Worm (Caenorhabditis elegans) whole organism, L4/young adult: ENCODE data around the gene C35D10.6.

Source experiments
- W03F9.2 ChIP-seq: fragments of 150-350 bp; optimal IDR thresholded peaks from 2 replicates; lab custom pipeline; 2014; ENCODE audit warnings: missing biosample characterization, missing genetic modification characterization
- dao-5 ChIP-seq: sonication (generic microtip); optimal IDR thresholded peaks from 2 replicates; lab custom pipeline; 2016; ENCODE audit warnings: missing genotype, missing genetic modification characterization, moderate library complexity, missing compliant biosample characterization
- him-1 ChIP-seq: sonication (generic microtip); optimal IDR thresholded peaks from 2 replicates; lab custom pipeline; 2016; ENCODE audit warnings: missing genotype, missing genetic modification reagents, missing genetic modification characterization, missing compliant biosample characterization

Gene C35D10.6

DNA sequence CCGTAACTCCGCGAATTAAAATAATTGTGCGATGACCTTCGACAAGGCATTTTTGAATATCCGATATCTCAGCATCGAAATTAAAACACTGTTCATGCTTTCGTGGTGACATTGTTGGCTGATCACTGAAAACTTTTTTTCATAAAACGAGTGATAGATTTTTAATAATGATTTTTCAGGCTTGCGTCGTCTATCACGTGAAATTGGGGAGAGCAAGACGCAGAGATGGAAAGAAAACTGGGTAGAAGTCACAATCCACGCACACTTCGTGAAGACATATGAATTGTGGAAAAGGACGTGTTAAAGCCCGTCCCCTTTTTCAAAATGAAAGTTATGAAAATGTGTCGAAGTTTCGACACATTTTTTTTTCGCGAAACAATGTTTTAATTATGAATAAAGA is 9.4 kb upstream of the C35D10.6 start, which contains the start of gene nonu-1:
nonu-1 (minus strand) TSS at position 169 of the 400 bp plus-strand sequence.
- TF ChIP-seq dao-5 (tag; lab: Kevin White, UChicago) = no peak
- TF ChIP-seq W03F9.2 (tag; lab: Kevin White, UChicago) = no peak

DNA sequence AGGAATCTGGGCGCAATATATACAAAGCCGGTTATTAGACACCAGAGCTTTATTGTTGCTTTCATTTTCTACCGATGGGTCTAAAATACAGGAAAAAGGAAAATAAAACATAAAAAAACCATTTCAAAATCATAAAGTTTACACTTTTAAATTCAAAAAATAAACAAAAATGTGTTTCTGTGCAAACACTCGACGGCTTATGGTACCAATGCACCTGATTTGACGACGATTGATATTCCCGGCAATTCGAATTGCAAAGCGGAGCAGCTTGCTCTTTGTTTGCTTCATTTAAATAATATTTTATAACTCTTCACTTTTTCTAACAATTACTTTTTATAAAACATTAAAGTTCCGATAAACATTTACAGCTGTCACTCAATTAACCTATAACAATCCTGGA is 9.0 kb upstream of the C35D10.6 start, which contains the start of gene F26A1.1:
F26A1.1 (plus strand) TSS at position 369 of the 400 bp plus-strand sequence.
- TF ChIP-seq dao-5 (tag; lab: Kevin White, UChicago) = no peak
- no peak for TF ChIP-seq him-1
- TF ChIP-seq W03F9.2 (tag; lab: Kevin White, UChicago) = peak; percentile 73

DNA sequence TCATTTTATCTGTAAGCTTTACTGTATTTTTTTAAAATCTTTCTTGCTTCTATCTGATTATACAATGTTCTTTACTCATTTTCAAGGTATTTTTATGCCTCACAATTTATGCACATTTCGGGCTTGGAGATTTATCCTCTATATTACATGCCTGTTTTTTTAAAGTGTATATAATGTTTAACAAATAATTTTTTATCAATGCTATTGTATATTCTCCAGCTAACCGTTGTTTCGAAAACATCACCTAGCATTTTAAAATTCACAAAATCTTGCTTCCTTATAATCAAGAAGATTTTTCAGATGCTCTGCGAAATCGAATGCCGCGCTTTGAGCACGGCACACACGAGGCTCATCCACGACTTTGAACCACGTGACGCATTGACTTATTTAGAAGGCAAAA is 7.1 kb upstream of the C35D10.6 start, which contains the start of gene ced-4:
ced-4 (plus strand) TSS at position 301 of the 400 bp plus-strand sequence.
- TF ChIP-seq him-1 (no peak), W03F9.2 (tag; lab: Kevin White, UChicago) (no peak), dao-5 (tag; lab: Kevin White, UChicago) (no peak)

DNA sequence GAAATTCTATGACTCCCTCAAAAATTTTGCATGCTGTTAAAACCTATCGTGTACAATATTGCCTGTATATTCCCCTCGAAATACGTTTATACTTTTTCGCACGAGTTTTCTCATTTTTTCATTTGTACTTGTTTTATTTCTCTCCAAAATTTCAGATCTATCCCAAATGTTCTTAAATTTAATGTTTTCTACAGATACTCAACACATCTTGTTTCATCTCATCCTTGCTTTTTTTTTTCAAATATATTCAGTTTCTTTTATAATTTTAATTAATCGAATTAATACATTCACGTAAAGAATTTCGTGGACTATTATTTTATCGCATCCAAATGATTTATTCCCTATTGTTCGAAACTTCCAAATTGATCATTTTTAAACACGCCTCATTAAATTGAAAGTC is 4.2 kb upstream of the C35D10.6 start, which contains the start of gene C35D10.8:
C35D10.8 (plus strand) TSS at position 301 of the 400 bp plus-strand sequence.
- TF ChIP-seq W03F9.2 (tag; lab: Kevin White, UChicago) (no peak), dao-5 (tag; lab: Kevin White, UChicago) (no peak), him-1 (no peak)

DNA sequence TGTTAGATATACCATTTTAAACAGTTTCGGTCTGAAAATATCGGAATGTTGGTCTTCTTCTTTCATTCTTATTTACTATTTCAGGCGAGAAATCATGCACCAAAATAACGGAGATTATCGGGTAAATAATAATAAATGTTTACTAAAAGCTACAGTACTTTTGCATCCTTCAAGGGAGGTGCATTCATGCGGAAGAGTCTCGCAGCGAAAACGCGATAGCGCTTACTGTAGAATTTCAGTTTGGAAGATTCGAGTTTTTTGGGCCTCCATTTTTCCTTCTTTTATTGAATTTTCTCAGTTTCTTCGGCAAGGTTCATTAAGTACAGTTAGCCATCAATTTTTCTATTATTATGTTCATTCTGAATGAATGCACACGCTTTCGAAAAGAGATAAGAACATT is 3.0 kb upstream of the C35D10.6 start, which contains the start of gene C35D10.7:
C35D10.7 (plus strand) TSS at position 85 of the 400 bp plus-strand sequence.
- TF ChIP-seq him-1 (no peak), dao-5 (tag; lab: Kevin White, UChicago) (no peak), W03F9.2 (tag; lab: Kevin White, UChicago) (no peak)

DNA sequence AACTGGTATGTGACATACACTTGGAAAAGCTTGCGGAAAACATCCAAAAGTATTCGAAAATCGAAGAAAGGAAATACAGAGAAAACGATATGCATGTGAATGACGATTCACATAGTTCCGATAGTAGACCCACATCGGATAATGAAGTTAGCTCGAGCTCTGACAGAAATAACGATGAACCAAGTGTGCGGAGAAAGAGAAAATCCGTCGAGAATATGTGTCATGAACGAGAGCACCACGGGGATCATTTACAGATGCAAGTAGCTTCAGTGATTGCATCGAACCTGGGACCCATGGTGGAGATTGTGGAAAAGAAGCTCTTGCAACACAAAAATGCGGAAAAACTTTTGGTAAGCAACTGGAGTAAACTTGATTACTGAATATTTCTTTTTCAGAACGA is 2.1 kb upstream of the C35D10.6 start:
- TF ChIP-seq W03F9.2 (tag; lab: Kevin White, UChicago) (no peak), dao-5 (tag; lab: Kevin White, UChicago) (no peak), him-1 (no peak)

DNA sequence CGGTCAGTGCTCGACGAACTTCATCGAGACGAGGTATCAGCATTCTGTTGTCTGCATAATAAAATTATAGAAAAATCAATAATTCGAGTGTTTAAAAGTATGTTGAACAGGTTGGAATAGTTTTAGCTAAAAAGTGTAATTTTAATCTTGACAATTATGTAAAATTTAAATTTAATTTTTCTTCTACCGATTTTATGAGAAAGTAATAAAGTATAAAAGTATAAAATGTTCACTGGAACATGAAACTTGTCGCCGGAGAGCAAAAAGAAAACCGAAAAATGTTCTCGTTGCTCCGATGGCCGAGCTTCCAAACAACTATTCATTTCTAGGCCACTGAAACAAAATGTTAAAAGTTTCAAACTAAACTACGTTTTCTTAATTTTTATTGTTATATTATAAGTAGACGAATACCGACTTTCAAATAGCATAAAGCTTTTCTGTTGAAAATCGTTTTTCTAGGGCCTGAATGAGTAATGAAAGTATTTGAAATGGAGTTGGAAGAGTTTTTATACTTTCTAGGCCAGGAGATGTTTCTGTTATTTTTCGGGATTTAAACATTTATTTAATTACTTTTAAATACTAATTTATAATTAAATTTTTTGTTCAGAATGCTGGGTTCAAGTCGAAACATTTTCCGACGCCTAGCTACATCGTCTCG is 2.7 kb downstream of the C35D10.6 start, which contains the start of the genes C35D10.10 and C35D10.5:
C35D10.10 (minus strand) TSS at position 51 of the 658 bp plus-strand sequence.
C35D10.5 (plus strand) TSS at position 608 of the 658 bp plus-strand sequence.
- no peak for TF ChIP-seq W03F9.2 (tag; lab: Kevin White, UChicago)
- TF ChIP-seq him-1 = no peak
- no peak for TF ChIP-seq dao-5 (tag; lab: Kevin White, UChicago)

DNA sequence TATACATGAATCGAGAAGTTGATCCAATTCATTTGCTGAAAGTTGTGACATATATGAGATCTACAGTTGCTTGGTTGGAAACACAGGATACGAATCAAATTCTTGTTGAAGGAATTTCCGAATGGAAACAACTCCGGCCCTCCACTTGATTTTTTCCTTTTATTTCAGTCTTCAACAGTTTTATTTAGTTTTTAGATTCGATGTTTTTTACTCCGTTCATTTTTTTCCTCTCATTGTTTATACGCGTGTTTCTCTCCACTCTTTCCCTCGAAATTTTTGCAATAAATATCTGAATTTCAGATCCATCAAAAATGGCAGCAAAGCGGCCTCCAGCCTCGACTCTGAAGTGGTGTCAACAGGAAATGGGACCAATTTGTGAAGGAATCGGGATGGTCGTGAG is 4.0 kb downstream of the C35D10.6 start, which contains the start of gene coq-8:
coq-8 (plus strand) TSS at position 301 of the 400 bp plus-strand sequence.
- TF ChIP-seq him-1 (no peak), dao-5 (tag; lab: Kevin White, UChicago) (no peak), W03F9.2 (tag; lab: Kevin White, UChicago) (no peak)

DNA sequence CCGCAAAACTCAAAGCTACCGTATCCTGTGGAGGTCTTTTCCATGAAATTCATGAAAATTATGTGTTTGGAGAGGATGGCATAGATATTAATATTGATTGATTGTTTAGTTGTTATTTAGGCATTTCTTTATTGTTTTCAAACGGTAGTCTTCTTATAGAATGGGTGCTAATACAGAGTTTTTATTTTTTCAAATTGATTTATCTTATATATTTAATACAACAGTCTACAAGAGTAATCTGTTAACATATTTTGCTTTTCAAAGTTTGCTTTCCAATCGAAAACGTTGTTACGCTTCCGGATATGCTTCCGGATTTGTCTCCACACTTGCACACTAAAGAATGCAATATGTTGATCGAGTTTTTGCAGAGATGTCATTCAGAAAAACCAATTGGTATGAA is 7.6 kb downstream of the C35D10.6 start, which contains the start of gene C35D10.17:
C35D10.17 (plus strand) TSS at position 301 of the 400 bp plus-strand sequence.
- TF ChIP-seq W03F9.2 (tag; lab: Kevin White, UChicago) = no peak
- no peak for TF ChIP-seq him-1
- no peak for TF ChIP-seq dao-5 (tag; lab: Kevin White, UChicago)

DNA sequence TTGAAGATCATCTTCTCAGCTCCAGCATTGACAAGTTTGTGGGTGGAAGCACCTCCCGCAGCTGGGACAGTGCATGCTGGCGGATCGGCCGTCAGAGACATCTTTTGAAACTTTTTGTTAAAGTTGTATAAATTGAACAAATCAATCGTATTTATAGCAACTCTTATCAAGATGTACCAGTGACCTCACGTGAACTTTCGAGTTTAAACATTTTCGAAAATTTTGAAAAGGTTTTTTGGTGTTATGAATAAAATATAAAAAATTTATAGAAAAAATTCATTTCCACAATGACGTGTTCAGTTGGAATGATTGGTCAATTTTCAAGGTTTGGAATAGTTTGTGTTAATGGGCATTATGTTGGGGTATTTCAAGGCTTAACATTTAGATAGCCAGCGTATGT is 9.5 kb downstream of the C35D10.6 start, which contains the start of the genes msd-4 and C35D10.3:
msd-4 (minus strand) TSS at position 101 of the 400 bp plus-strand sequence.
C35D10.3 (plus strand) TSS at position 279 of the 400 bp plus-strand sequence.
- TF ChIP-seq dao-5 (tag; lab: Kevin White, UChicago) (no peak), him-1 (no peak), W03F9.2 (tag; lab: Kevin White, UChicago) (no peak)

DNA sequence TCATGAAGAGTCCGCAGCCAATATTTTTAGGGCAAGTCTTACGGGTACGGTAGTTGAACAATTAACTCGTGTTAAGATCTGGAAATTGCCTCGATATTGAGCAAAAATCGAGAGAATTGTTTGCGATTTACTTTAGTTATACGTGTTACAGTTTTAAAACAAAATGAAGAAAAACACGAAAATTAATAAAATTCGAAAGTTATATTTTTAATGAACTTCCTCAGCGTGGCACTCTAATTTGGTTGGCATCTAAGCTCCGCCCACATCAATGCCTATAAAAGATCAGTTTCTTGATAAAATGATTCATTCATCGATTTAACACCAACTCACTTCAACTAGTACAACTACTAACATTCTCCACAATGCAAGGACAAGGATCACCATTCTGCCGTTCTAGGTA is 11.3 kb downstream of the C35D10.6 start, which contains the start of gene gipc-1:
gipc-1 (plus strand) TSS at position 301 of the 400 bp plus-strand sequence.
- TF ChIP-seq W03F9.2 (tag; lab: Kevin White, UChicago) = no peak

DNA sequence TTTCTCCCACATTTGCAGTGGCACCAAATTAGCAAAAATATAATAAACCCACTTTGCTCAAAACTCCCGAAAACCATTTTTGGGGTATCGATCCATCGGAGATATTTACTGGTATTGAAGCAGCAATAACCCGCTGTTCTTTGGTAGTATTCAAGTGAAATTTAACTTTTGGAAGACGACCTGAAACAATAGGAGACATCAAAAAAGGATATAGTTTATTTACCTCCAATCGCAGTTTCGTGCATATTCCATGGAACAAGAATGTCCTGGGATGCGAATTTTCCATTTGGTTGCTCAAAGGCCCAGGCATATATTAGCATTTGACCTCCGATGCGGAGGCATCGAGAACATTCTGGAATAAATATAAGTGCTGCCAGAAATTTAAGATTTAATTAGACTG is 14.3 kb downstream of the C35D10.6 start:
- TF ChIP-seq W03F9.2 (tag; lab: Kevin White, UChicago) (no peak), dao-5 (tag; lab: Kevin White, UChicago) (no peak), him-1 (no peak)

DNA sequence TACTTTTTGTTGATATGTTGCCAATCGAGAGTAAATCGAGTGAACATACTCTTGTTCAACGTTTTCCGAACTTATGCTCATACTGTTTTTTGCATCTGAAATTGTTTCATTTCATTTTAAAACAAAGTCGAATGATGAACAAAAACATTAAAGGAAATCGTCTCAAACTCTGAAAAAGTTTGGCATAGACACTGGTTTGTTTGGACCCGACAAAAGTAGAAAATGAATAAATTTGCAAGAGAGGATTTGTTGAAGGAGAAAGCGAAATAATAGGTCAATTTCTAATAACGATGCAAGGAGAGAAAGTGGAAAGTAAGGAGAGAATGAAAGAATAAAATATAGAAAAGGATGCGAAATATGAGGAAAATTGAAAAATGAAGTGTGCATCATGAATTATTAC is 15.5 kb downstream of the C35D10.6 start, which contains the start of gene C35D10.12:
C35D10.12 (minus strand) TSS at position 101 of the 400 bp plus-strand sequence.
- TF ChIP-seq dao-5 (tag; lab: Kevin White, UChicago) = no peak
- TF ChIP-seq W03F9.2 (tag; lab: Kevin White, UChicago) = no peak
- TF ChIP-seq him-1 = no peak

DNA sequence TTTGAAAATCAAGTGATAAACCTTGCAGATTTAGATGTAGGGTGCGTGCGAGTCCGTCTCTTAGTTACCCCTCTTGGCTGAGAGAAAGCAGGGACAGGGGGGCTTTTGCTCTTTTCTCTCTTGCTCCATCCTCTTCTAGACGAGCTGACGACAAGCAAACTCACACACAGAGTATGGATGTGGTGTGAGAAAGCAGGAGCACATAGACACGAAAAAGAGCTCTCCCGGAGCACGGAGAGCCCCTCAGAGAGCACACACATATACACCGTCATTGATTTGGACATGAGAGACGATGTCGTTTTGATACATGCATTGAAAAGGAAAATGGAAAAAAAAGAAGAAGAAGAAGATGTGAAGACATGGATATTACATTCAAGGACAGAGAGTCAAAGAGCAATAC is 16.5 kb downstream of the C35D10.6 start:
- TF ChIP-seq W03F9.2 (tag; lab: Kevin White, UChicago) (no peak), him-1 (no peak), dao-5 (tag; lab: Kevin White, UChicago) (no peak)
